Worm (Caenorhabditis elegans) whole organism, mixed stage, embryonic: Measurements from ENCODE around the gene ZK686.3.
A peak's percentile ranks its signal among the peaks of the same experiment; 100 is the strongest.

Experiments used
- M03D4.4 ChIP-seq: sonication (generic microtip); optimal IDR thresholded peaks from 2 replicates; lab custom pipeline; 2017; ENCODE audit warnings: mild to moderate bottlenecking, missing genetic modification characterization, missing compliant biosample characterization
- bed-3 ChIP-seq: fragments of 200-800 bp; sonication (Bioruptor generic); optimal IDR thresholded peaks from 3 replicates; lab custom pipeline; 2018; ENCODE audit warnings: mild to moderate bottlenecking, missing genetic modification characterization, moderate library complexity, missing compliant biosample characterization
- blmp-1 ChIP-seq: fragments of 150-350 bp; optimal IDR thresholded peaks from 2 replicates; lab custom pipeline; 2014; ENCODE audit warnings: missing biosample characterization, missing genetic modification characterization
- ceh-39 ChIP-seq: fragments of 150-350 bp; optimal IDR thresholded peaks from 2 replicates; lab custom pipeline; 2014; ENCODE audit warnings: missing biosample characterization, missing genetic modification characterization
- ceh-43 ChIP-seq: fragments of 200-800 bp; sonication (Bioruptor generic); optimal IDR thresholded peaks from 2 replicates; lab custom pipeline; 2018; ENCODE audit warnings: mild to moderate bottlenecking, missing genetic modification characterization, moderate library complexity, missing compliant biosample characterization
- ceh-83 ChIP-seq: fragments of 200-800 bp; sonication (Bioruptor generic); optimal IDR thresholded peaks from 2 replicates; lab custom pipeline; 2018; ENCODE audit warnings: mild to moderate bottlenecking, missing genetic modification characterization, missing compliant biosample characterization
- ces-1 ChIP-seq: fragments of 150-350 bp; optimal IDR thresholded peaks from 2 replicates; lab custom pipeline; 2014; ENCODE audit warnings: missing biosample characterization, missing genetic modification reagents, missing genetic modification characterization
- cnd-1 ChIP-seq: fragments of 200-800 bp; sonication (Bioruptor generic); optimal IDR thresholded peaks from 2 replicates; lab custom pipeline; 2018; ENCODE audit warnings: mild to moderate bottlenecking, missing genetic modification characterization, missing compliant biosample characterization
- drap-1 ChIP-seq: fragments of 200-800 bp; sonication (Bioruptor generic); optimal IDR thresholded peaks from 3 replicates; lab custom pipeline; 2018; ENCODE audit warnings: mild to moderate bottlenecking, missing genetic modification characterization, missing compliant biosample characterization
- elt-1 ChIP-seq: sonication (generic microtip); optimal IDR thresholded peaks from 2 replicates; lab custom pipeline; 2017; ENCODE audit warnings: missing genetic modification characterization, mild to moderate bottlenecking, missing compliant biosample characterization, antibody characterized with exemption, moderate library complexity, borderline replicate concordance; ENCODE audit not compliant: insufficient read depth
- elt-3 ChIP-seq: fragments of 150-350 bp; optimal IDR thresholded peaks from 2 replicates; lab custom pipeline; 2014; ENCODE audit warnings: missing biosample characterization, missing genetic modification characterization
- ham-2 ChIP-seq: fragments of 200-800 bp; sonication (Bioruptor generic); optimal IDR thresholded peaks from 2 replicates; lab custom pipeline; 2018; ENCODE audit warnings: mild to moderate bottlenecking, missing genetic modification characterization, missing compliant biosample characterization
- hlh-1 ChIP-seq: fragments of 150-350 bp; optimal IDR thresholded peaks from 2 replicates; lab custom pipeline; 2014; ENCODE audit warnings: missing biosample characterization, missing genetic modification reagents, missing genetic modification characterization
- lin-13 ChIP-seq: fragments of 150-350 bp; optimal IDR thresholded peaks from 2 replicates; lab custom pipeline; 2014; ENCODE audit warnings: missing biosample characterization, missing genetic modification characterization
- lin-32 ChIP-seq: fragments of 200-800 bp; sonication (Bioruptor generic); optimal IDR thresholded peaks from 2 replicates; lab custom pipeline; 2018; ENCODE audit warnings: mild to moderate bottlenecking, missing genetic modification characterization, missing compliant biosample characterization
- lsy-2 ChIP-seq: fragments of 150-350 bp; optimal IDR thresholded peaks from 2 replicates; lab custom pipeline; 2014; ENCODE audit warnings: missing biosample characterization, missing genetic modification characterization
- mab-5 ChIP-seq: fragments of 150-350 bp; optimal IDR thresholded peaks from 2 replicates; lab custom pipeline; 2014; ENCODE audit warnings: missing biosample characterization, missing genetic modification characterization
- mep-1 ChIP-seq: fragments of 150-350 bp; optimal IDR thresholded peaks from 2 replicates; lab custom pipeline; 2017; ENCODE audit warnings: missing biosample characterization, missing genetic modification reagents, missing genetic modification characterization, inconsistent platforms
- mls-2 ChIP-seq: sonication (generic microtip); optimal IDR thresholded peaks from 2 replicates; lab custom pipeline; 2016; ENCODE audit warnings: mild to moderate bottlenecking, missing genetic modification characterization, moderate library complexity, missing compliant biosample characterization
- nhr-12 ChIP-seq: fragments of 150-350 bp; optimal IDR thresholded peaks from 2 replicates; lab custom pipeline; 2014; ENCODE audit warnings: missing biosample characterization, missing genetic modification characterization
- nhr-2 ChIP-seq: fragments of 150-350 bp; optimal IDR thresholded peaks from 2 replicates; lab custom pipeline; 2014; ENCODE audit warnings: missing biosample characterization, missing genetic modification characterization
- nhr-237 ChIP-seq: fragments of 150-350 bp; optimal IDR thresholded peaks from 2 replicates; lab custom pipeline; 2014; ENCODE audit warnings: missing biosample characterization, missing genetic modification characterization
- nhr-28 ChIP-seq: fragments of 150-350 bp; optimal IDR thresholded peaks from 2 replicates; lab custom pipeline; 2014; ENCODE audit warnings: missing biosample characterization, missing genetic modification characterization
- nhr-76 ChIP-seq: sonication (generic microtip); optimal IDR thresholded peaks from 2 replicates; lab custom pipeline; 2017; ENCODE audit warnings: missing biosample characterization, missing genetic modification characterization
- pha-4 ChIP-seq: fragments of 150-350 bp; optimal IDR thresholded peaks from 2 replicates; lab custom pipeline; 2018; ENCODE audit warnings: missing biosample characterization, missing genetic modification reagents, missing genetic modification characterization
- sptf-1 ChIP-seq: sonication (generic microtip); optimal IDR thresholded peaks from 2 replicates; lab custom pipeline; 2017; ENCODE audit warnings: mild to moderate bottlenecking, missing genetic modification characterization, moderate library complexity, missing compliant biosample characterization
- unc-120 ChIP-seq: sonication (generic microtip); optimal IDR thresholded peaks from 2 replicates; lab custom pipeline; 2017; ENCODE audit warnings: missing genetic modification characterization, missing compliant biosample characterization; ENCODE audit not compliant: poor library complexity, severe bottlenecking
- unc-39 ChIP-seq: fragments of 150-350 bp; optimal IDR thresholded peaks from 2 replicates; lab custom pipeline; 2014; ENCODE audit warnings: missing biosample characterization, missing genetic modification characterization
- unc-62 ChIP-seq: fragments of 150-350 bp; optimal IDR thresholded peaks from 2 replicates; lab custom pipeline; 2014; ENCODE audit warnings: missing biosample characterization, missing genetic modification reagents, missing genetic modification characterization
- ztf-11 ChIP-seq: fragments of 150-350 bp; optimal IDR thresholded peaks from 2 replicates; lab custom pipeline; 2014; ENCODE audit warnings: missing biosample characterization, missing genetic modification characterization

The ZK686.3 gene

ce11 chrIII:7730331-7730730, 38.5 kb downstream of the ZK686.3 start:
- TF ChIP-seq cnd-1 (tag; lab: Kevin White, UChicago): peak; percentile 68
- TF ChIP-seq hlh-1 (tag; lab: Kevin White, UChicago): no peak

ce11 chrIII:7729534-7730061, 39.3 kb downstream of the ZK686.3 start, which contains the start of gene ZK112.4:
TSS of gene ZK112.4 (minus strand) at chrIII:7730011.
- TF ChIP-seq nhr-76 (tag; lab: Kevin White, UChicago) (no peak), ces-1 (GFP tag; lab: Kevin White, UChicago) (peak; percentile 15), drap-1 (GFP tag; lab: Kevin White, UChicago) (peak; percentile 50), mls-2 (tag; lab: Kevin White, UChicago) (peak; percentile 22), sptf-1 (tag; lab: Kevin White, UChicago) (peak; percentile 68), elt-1 (tag; lab: Kevin White, UChicago) (no peak), bed-3 (GFP tag; lab: Kevin White, UChicago) (no peak), hlh-1 (tag; lab: Kevin White, UChicago) (peak; percentile 76), unc-62 (GFP tag; lab: Kevin White, UChicago) (peak; percentile 90), lin-13 (tag; lab: Kevin White, UChicago) (peak; percentile 4), nhr-12 (tag; lab: Kevin White, UChicago) (no peak), ceh-43 (GFP tag; lab: Kevin White, UChicago) (no peak), nhr-237 (tag; lab: Kevin White, UChicago) (peak; percentile 78), unc-120 (tag; lab: Kevin White, UChicago) (peak; percentile 95), M03D4.4 (peak; percentile 48), pha-4 (tag; lab: Kevin White, UChicago) (peak; percentile 66), ceh-83 (no peak), ham-2 (GFP tag; lab: Kevin White, UChicago) (peak; percentile 60)
- TF ChIP-seq, all 35 proteins: peak for 12

DNA sequence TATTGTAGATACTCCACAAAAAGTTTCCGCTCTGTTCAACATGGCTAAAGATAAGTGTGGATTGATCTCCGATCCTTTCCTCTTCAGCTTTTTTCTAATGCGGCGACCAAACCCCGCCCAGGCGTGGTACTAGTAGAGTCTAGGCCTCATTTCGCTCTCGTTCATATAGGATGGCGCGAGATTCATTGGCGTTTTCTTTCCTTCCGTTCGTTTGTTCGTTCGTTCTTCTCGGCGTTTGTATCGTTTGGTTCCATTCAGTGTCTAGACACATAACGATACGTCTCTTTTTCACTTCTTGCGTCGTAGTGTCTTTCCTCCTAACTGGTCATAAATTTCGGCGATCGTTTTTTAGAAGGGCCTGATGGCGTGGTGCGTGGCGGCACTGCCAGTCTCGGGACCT, 39.8 kb downstream of the ZK686.3 start:
- no peak for TF ChIP-seq bed-3 (GFP tag; lab: Kevin White, UChicago)
- no peak for TF ChIP-seq M03D4.4
- TF ChIP-seq mep-1 (tag; lab: Kevin White, UChicago): no peak
- TF ChIP-seq unc-120 (tag; lab: Kevin White, UChicago): no peak
- TF ChIP-seq cnd-1 (tag; lab: Kevin White, UChicago): no peak
- no peak for TF ChIP-seq nhr-237 (tag; lab: Kevin White, UChicago)
- TF ChIP-seq mls-2 (tag; lab: Kevin White, UChicago): no peak
- no peak for TF ChIP-seq elt-3 (tag; lab: Kevin White, UChicago)
- no peak for TF ChIP-seq ceh-39 (tag; lab: Kevin White, UChicago)
- TF ChIP-seq sptf-1 (tag; lab: Kevin White, UChicago): no peak
- TF ChIP-seq nhr-76 (tag; lab: Kevin White, UChicago): no peak
- no peak for TF ChIP-seq lin-13 (tag; lab: Kevin White, UChicago)
- TF ChIP-seq lsy-2 (tag; lab: Kevin White, UChicago): no peak
- no peak for TF ChIP-seq mab-5 (tag; lab: Kevin White, UChicago)
- no peak for TF ChIP-seq drap-1 (GFP tag; lab: Kevin White, UChicago)
- no peak for TF ChIP-seq ztf-11 (tag; lab: Kevin White, UChicago)
- TF ChIP-seq lin-32 (GFP tag; lab: Kevin White, UChicago): no peak

- TF ChIP-seq M03D4.4 (peak; percentile 33), elt-3 (tag; lab: Kevin White, UChicago) (no peak), ces-1 (GFP tag; lab: Kevin White, UChicago) (no peak), blmp-1 (tag; lab: Kevin White, UChicago) (peak; percentile 38), unc-120 (tag; lab: Kevin White, UChicago) (peak; percentile 74), unc-62 (GFP tag; lab: Kevin White, UChicago) (peak; percentile 47), hlh-1 (tag; lab: Kevin White, UChicago) (peak; percentile 67), nhr-28 (tag; lab: Kevin White, UChicago) (no peak), lin-32 (GFP tag; lab: Kevin White, UChicago) (no peak), pha-4 (tag; lab: Kevin White, UChicago) (peak; percentile 49), nhr-237 (tag; lab: Kevin White, UChicago) (no peak), lsy-2 (tag; lab: Kevin White, UChicago) (no peak), unc-39 (tag; lab: Kevin White, UChicago) (no peak), nhr-2 (tag; lab: Kevin White, UChicago) (no peak), sptf-1 (tag; lab: Kevin White, UChicago) (no peak)
Measured at ce11 chrIII:7728494-7728893, 40.4 kb downstream of the ZK686.3 start.
